Worm (Caenorhabditis elegans) whole organism, L4 larva: ENCODE measurements around the gene str-206.

Source experiments
- F49E8.2 ChIP-seq: sonication (generic microtip); optimal IDR thresholded peaks from 2 replicates; lab custom pipeline; 2016; ENCODE audit warnings: missing compliant biosample characterization, mild to moderate bottlenecking, missing genetic modification characterization, borderline replicate concordance
- R02D3.7 ChIP-seq: fragments of 150-350 bp; sonication (generic microtip); optimal IDR thresholded peaks from 3 replicates; lab custom pipeline; 2014; ENCODE audit warnings: missing biosample characterization, missing genetic modification characterization
- T20F7.1 ChIP-seq: fragments of 200-800 bp; sonication (Bioruptor generic); optimal IDR thresholded peaks from 2 replicates; lab custom pipeline; 2018; ENCODE audit warnings: mild to moderate bottlenecking, missing genetic modification characterization, missing compliant biosample characterization
- Y48G9A.11 ChIP-seq: fragments of 200-800 bp; sonication (Bioruptor generic); IDR thresholded peaks from 2 replicates; pipeline ENCODE4 v1.3.6; 2022; ENCODE audit warnings: missing genetic modification reagents, missing genetic modification characterization, missing compliant biosample characterization
- ZK337.2 ChIP-seq: fragments of 200-800 bp; sonication (Bioruptor generic); IDR thresholded peaks from 2 replicates; pipeline ENCODE4 v1.3.6; 2022; ENCODE audit warnings: missing genetic modification reagents, missing genetic modification characterization, missing compliant biosample characterization
- ZK546.5 ChIP-seq, 2 experiments: sonication (generic microtip); optimal IDR thresholded peaks; 2 replicates each; lab custom pipeline; 2017; ENCODE audit warnings: missing biosample characterization in 2 of 2, missing genetic modification characterization in 2 of 2
- ceh-20 ChIP-seq: fragments of 200-800 bp; sonication (Bioruptor generic); IDR thresholded peaks from 2 replicates; pipeline ENCODE4 v1.3.6; 2022; ENCODE audit warnings: missing genetic modification reagents, missing genetic modification characterization, missing compliant biosample characterization
- ctbp-1 ChIP-seq: fragments of 200-800 bp; sonication (Bioruptor generic); IDR thresholded peaks from 2 replicates; pipeline ENCODE4 v1.3.6; 2022; ENCODE audit warnings: missing genetic modification reagents, missing genetic modification characterization, missing compliant biosample characterization
- dmd-6 ChIP-seq: fragments of 200-800 bp; sonication (Bioruptor generic); IDR thresholded peaks from 2 replicates; pipeline ENCODE4 v1.3.6; 2022; ENCODE audit warnings: missing genetic modification reagents, missing genetic modification characterization, missing compliant biosample characterization
- dmd-9 ChIP-seq: fragments of 200-800 bp; sonication (Bioruptor generic); IDR thresholded peaks from 2 replicates; pipeline ENCODE4 v1.3.6; 2022; ENCODE audit warnings: missing genetic modification reagents, missing genetic modification characterization, missing compliant biosample characterization
- duxl-1 ChIP-seq: sonication (generic microtip); optimal IDR thresholded peaks from 2 replicates; lab custom pipeline; 2016; ENCODE audit warnings: mild to moderate bottlenecking, missing genetic modification characterization, moderate library complexity, missing compliant biosample characterization; ENCODE audit not compliant: poor library complexity
- dve-1 ChIP-seq: sonication (generic microtip); optimal IDR thresholded peaks from 2 replicates; lab custom pipeline; 2017; ENCODE audit warnings: antibody characterized with exemption, mild to moderate bottlenecking, missing genetic modification characterization, missing compliant biosample characterization; ENCODE audit not compliant: insufficient read depth
- egl-43 ChIP-seq: fragments of 200-800 bp; sonication (Bioruptor generic); IDR thresholded peaks from 2 replicates; pipeline ENCODE4 v1.3.6; 2022; ENCODE audit warnings: missing genetic modification reagents, missing genetic modification characterization, missing compliant biosample characterization
- fkh-10 ChIP-seq: fragments of 150-350 bp; optimal IDR thresholded peaks from 2 replicates; lab custom pipeline; 2014; ENCODE audit warnings: missing biosample characterization, missing genetic modification reagents, missing genetic modification characterization
- fos-1 ChIP-seq: fragments of 150-350 bp; optimal IDR thresholded peaks from 2 replicates; lab custom pipeline; 2014; ENCODE audit warnings: missing biosample characterization, missing genetic modification characterization
- hif-1 ChIP-seq, 2 experiments: sonication (generic microtip); optimal IDR thresholded peaks; 2 replicates each; lab custom pipeline; 2016 to 2017; ENCODE audit warnings: missing compliant biosample characterization in 2 of 2, missing genetic modification characterization in 2 of 2, missing genetic modification reagents in 2 of 2, missing genotype in 2 of 2, mild to moderate bottlenecking in 1 of 2
- hlh-11 ChIP-seq: fragments of 200-800 bp; sonication (Bioruptor generic); optimal IDR thresholded peaks from 2 replicates; lab custom pipeline; 2018; ENCODE audit warnings: mild to moderate bottlenecking, missing genetic modification characterization, missing compliant biosample characterization
- hlh-30 ChIP-seq: sonication (generic microtip); optimal IDR thresholded peaks from 2 replicates; lab custom pipeline; 2017; ENCODE audit warnings: antibody characterized with exemption, mild to moderate bottlenecking, missing genetic modification characterization, missing compliant biosample characterization; ENCODE audit not compliant: insufficient read depth
- hmg-1.1 ChIP-seq: fragments of 200-800 bp; sonication (Bioruptor generic); IDR thresholded peaks from 2 replicates; pipeline ENCODE4 v1.3.6; 2022; ENCODE audit warnings: missing genetic modification reagents, missing genetic modification characterization, missing compliant biosample characterization
- lin-13 ChIP-seq: fragments of 150-350 bp; optimal IDR thresholded peaks from 2 replicates; lab custom pipeline; 2014; ENCODE audit warnings: missing biosample characterization, missing genetic modification reagents, missing genetic modification characterization
- lsy-2 ChIP-seq, 2 experiments: fragments of 150-350 bp in 1 of 2; sonication (generic microtip) in 1 of 2; optimal IDR thresholded peaks; 2 replicates each; lab custom pipeline; 2014 to 2017; ENCODE audit warnings: missing biosample characterization in 2 of 2, missing genetic modification characterization in 2 of 2
- madf-9 ChIP-seq: fragments of 200-800 bp; sonication (Bioruptor generic); conservative IDR thresholded peaks from 2 replicates; pipeline ENCODE4 v1.3.6; 2022; ENCODE audit warnings: missing genetic modification reagents, missing genetic modification characterization, missing compliant biosample characterization
- mdl-1 ChIP-seq, 2 experiments: fragments of 150-350 bp in 1 of 2; sonication (generic microtip) in 1 of 2; optimal IDR thresholded peaks; 2 replicates each; lab custom pipeline; 2014 to 2017; ENCODE audit warnings: missing biosample characterization in 2 of 2, missing genetic modification characterization in 2 of 2
- mdt-29 ChIP-seq: fragments of 200-800 bp; sonication (Bioruptor generic); IDR thresholded peaks from 2 replicates; pipeline ENCODE4 v1.3.6; 2022; ENCODE audit warnings: missing genetic modification reagents, missing genetic modification characterization, missing compliant biosample characterization
- nhr-10 ChIP-seq: fragments of 150-350 bp; optimal IDR thresholded peaks from 2 replicates; lab custom pipeline; 2014; ENCODE audit warnings: missing biosample characterization, missing genetic modification characterization
- nhr-102 ChIP-seq: sonication (generic microtip); optimal IDR thresholded peaks from 2 replicates; lab custom pipeline; 2016; ENCODE audit warnings: mild to moderate bottlenecking, missing genetic modification characterization, moderate library complexity, missing compliant biosample characterization
- nhr-11 ChIP-seq: fragments of 150-350 bp; optimal IDR thresholded peaks from 2 replicates; lab custom pipeline; 2014; ENCODE audit warnings: missing biosample characterization, missing genetic modification characterization
- nhr-28 ChIP-seq: fragments of 150-350 bp; optimal IDR thresholded peaks from 2 replicates; lab custom pipeline; 2014; ENCODE audit warnings: missing biosample characterization, missing genetic modification characterization
- nhr-48 ChIP-seq: sonication (generic microtip); optimal IDR thresholded peaks from 2 replicates; lab custom pipeline; 2016; ENCODE audit warnings: mild to moderate bottlenecking, missing genetic modification characterization, missing compliant biosample characterization
- nhr-6 ChIP-seq: fragments of 150-350 bp; optimal IDR thresholded peaks from 2 replicates; lab custom pipeline; 2014; ENCODE audit warnings: missing biosample characterization, missing genetic modification characterization
- nhr-76 ChIP-seq: fragments of 150-350 bp; optimal IDR thresholded peaks from 2 replicates; lab custom pipeline; 2014; ENCODE audit warnings: missing biosample characterization, missing genetic modification characterization
- nhr-77 ChIP-seq: fragments of 150-350 bp; optimal IDR thresholded peaks from 2 replicates; lab custom pipeline; 2014; ENCODE audit warnings: missing biosample characterization, missing genetic modification characterization
- pha-4 ChIP-seq, 2 experiments: fragments of 150-350 bp in 1 of 2; fragments of 200-800 bp in 1 of 2; sonication (Bioruptor generic) in 1 of 2; IDR thresholded peaks in 1 of 2; optimal IDR thresholded peaks in 1 of 2; 2 replicates each; pipeline versions ENCODE4 v1.3.6 to Lab custom; 2014 to 2022; ENCODE audit warnings: missing genetic modification characterization in 2 of 2, missing genetic modification reagents in 2 of 2, missing biosample characterization in 1 of 2, missing compliant biosample characterization in 1 of 2
- rbr-2 ChIP-seq: sonication (generic microtip); optimal IDR thresholded peaks from 2 replicates; lab custom pipeline; 2016; ENCODE audit warnings: missing genotype, missing genetic modification characterization, missing compliant biosample characterization
- saeg-2 ChIP-seq: fragments of 200-800 bp; sonication (Bioruptor generic); IDR thresholded peaks from 2 replicates; pipeline ENCODE4 v1.3.6; 2022; ENCODE audit warnings: missing genetic modification reagents, missing genetic modification characterization, missing compliant biosample characterization
- skn-1 ChIP-seq: fragments of 150-350 bp; optimal IDR thresholded peaks from 2 replicates; lab custom pipeline; 2014; ENCODE audit warnings: missing biosample characterization, missing genetic modification characterization
- spr-3 ChIP-seq: fragments of 200-800 bp; sonication (Bioruptor generic); optimal IDR thresholded peaks from 2 replicates; lab custom pipeline; 2018; ENCODE audit warnings: mild to moderate bottlenecking, missing genetic modification characterization, missing compliant biosample characterization
- tra-1 ChIP-seq: fragments of 200-800 bp; sonication (Bioruptor generic); IDR thresholded peaks from 2 replicates; pipeline ENCODE4 v1.3.6; 2022; ENCODE audit warnings: missing genetic modification reagents, missing genetic modification characterization, missing compliant biosample characterization
- unc-62 ChIP-seq, 3 experiments: fragments of 150-350 bp in 1 of 3; sonication (generic microtip); optimal IDR thresholded peaks in 2 of 3; peaks in 1 of 3; 1 replicate in 1 of 3; 2 replicates in 2 of 3; lab custom pipeline; 2014 to 2017; ENCODE audit warnings: missing biosample characterization in 3 of 3, missing genetic modification characterization in 3 of 3, missing genetic modification reagents in 3 of 3, missing genotype in 1 of 3
- zfp-2 ChIP-seq: sonication (generic microtip); optimal IDR thresholded peaks from 2 replicates; lab custom pipeline; 2016; ENCODE audit warnings: mild to moderate bottlenecking, missing genetic modification characterization, missing compliant biosample characterization
- zip-2 ChIP-seq: fragments of 150-350 bp; optimal IDR thresholded peaks from 2 replicates; lab custom pipeline; 2014; ENCODE audit warnings: missing biosample characterization, missing genetic modification characterization
- ztf-7 ChIP-seq: fragments of 150-350 bp; optimal IDR thresholded peaks from 2 replicates; lab custom pipeline; 2014; ENCODE audit warnings: missing biosample characterization, missing genetic modification characterization

str-206 gene

DNA sequence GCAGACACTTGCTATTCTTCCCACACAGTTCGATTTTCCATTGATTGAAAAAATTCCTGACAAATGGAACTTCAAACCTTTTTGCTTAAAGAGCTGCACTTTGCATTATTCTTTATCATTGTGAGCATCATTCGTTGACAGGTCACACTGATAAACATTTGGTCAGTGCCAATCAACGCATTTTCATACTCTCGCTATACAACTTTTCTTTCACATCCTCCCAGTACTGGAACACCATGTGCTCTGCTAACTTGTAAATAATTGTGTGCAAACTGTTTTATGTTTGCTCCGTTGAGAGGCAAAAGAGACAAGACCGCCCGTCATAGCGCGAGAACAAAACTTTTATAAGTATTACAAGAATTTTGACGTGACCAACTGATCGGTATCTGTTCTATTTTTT is 6.4 kb upstream of the str-206 start (continued):
- no peak for TF ChIP-seq nhr-11 (tag; lab: Kevin White, UChicago)

ce11 chrV:6212566-6212965 is 5.4 kb upstream of the str-206 start:
- TF ChIP-seq hlh-30 (peak; percentile 29), F49E8.2 (tag; lab: Kevin White, UChicago) (no peak), ZK337.2 (GFP tag; lab: Robert Waterston, UW) (no peak), unc-62 (GFP tag; optimal IDR thresholded peaks at IDR 0.05 in 1 of 2; lab: Kevin White, UChicago) (peak in 1 of 2 experiments; percentile 95), unc-62 (tag; optimal IDR thresholded peaks at IDR 0.05; lab: Kevin White, UChicago) (no peak), ctbp-1 (GFP tag; lab: Robert Waterston, UW) (no peak)

DNA sequence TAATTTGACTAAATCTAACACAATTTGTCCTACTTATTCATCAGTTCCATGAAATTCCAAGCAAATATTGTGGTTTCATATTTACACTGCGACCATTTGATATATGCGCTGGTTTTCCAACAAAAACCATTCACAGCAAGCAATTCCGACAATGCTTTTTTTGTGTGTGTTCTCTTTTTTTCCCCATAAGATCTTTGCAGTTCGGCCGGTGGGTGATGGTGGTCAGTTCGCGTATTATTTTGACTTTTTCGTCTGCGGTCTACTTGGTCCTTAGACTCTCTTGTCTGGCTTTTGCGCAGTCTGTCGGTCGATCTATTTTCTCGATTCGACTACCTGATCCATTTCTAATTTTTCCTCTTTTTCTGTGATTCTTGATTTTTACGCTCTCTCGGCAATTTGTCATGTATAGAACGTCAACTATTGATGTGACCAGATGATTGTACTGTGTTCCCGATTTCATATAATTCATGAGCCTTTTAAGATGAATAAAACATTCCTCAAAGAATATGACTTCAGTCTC is 4.7 kb upstream of the str-206 start:
- TF ChIP-seq nhr-6 (tag; lab: Kevin White, UChicago): no peak
- no peak for TF ChIP-seq nhr-48 (tag; lab: Kevin White, UChicago)
- TF ChIP-seq nhr-28 (tag; lab: Kevin White, UChicago): peak; percentile 53
- TF ChIP-seq zfp-2 (tag; lab: Kevin White, UChicago): no peak
- TF ChIP-seq mdl-1 (tag; optimal IDR thresholded peaks at IDR 0.05; lab: Kevin White, UChicago): peak in 1 of 2 experiments; percentile 43
- no peak for TF ChIP-seq fkh-10 (GFP tag; lab: Kevin White, UChicago)
- TF ChIP-seq zip-2: no peak
- TF ChIP-seq R02D3.7: no peak
- TF ChIP-seq ceh-20: no peak
- TF ChIP-seq hmg-1.1 (GFP tag; lab: Robert Waterston, UW): no peak
- TF ChIP-seq T20F7.1: no peak
- TF ChIP-seq dmd-9 (GFP tag; lab: Robert Waterston, UW): no peak
- TF ChIP-seq unc-62 (GFP tag; optimal IDR thresholded peaks at IDR 0.05 in 1 of 2; lab: Kevin White, UChicago): peak in 1 of 2 experiments; percentile 94
- TF ChIP-seq unc-62 (tag; optimal IDR thresholded peaks at IDR 0.05; lab: Kevin White, UChicago): no peak
- TF ChIP-seq mdt-29 (GFP tag; lab: Robert Waterston, UW): no peak
- no peak for TF ChIP-seq duxl-1
- no peak for TF ChIP-seq madf-9
- TF ChIP-seq pha-4 (GFP tag; IDR thresholded peaks at IDR 0.05; lab: Robert Waterston, UW): no peak
- no peak for TF ChIP-seq pha-4 (tag; optimal IDR thresholded peaks at IDR 0.05; lab: Kevin White, UChicago)
- no peak for TF ChIP-seq saeg-2 (GFP tag; lab: Robert Waterston, UW)
- no peak for TF ChIP-seq spr-3 (GFP tag; lab: Kevin White, UChicago)
- no peak for TF ChIP-seq Y48G9A.11 (GFP tag; lab: Robert Waterston, UW)
- TF ChIP-seq ZK546.5 (tag; optimal IDR thresholded peaks at IDR 0.05; lab: Kevin White, UChicago): no peak
- peak in 1 of 2 experiments; percentile 6 for TF ChIP-seq lsy-2 (tag; optimal IDR thresholded peaks at IDR 0.05; lab: Kevin White, UChicago)
- no peak for TF ChIP-seq nhr-76 (tag; lab: Kevin White, UChicago)
- no peak for TF ChIP-seq skn-1
- no peak for TF ChIP-seq nhr-10 (tag; lab: Kevin White, UChicago)
- no peak for TF ChIP-seq ctbp-1 (GFP tag; lab: Robert Waterston, UW)
- TF ChIP-seq, all 104 proteins: peak for 4

DNA sequence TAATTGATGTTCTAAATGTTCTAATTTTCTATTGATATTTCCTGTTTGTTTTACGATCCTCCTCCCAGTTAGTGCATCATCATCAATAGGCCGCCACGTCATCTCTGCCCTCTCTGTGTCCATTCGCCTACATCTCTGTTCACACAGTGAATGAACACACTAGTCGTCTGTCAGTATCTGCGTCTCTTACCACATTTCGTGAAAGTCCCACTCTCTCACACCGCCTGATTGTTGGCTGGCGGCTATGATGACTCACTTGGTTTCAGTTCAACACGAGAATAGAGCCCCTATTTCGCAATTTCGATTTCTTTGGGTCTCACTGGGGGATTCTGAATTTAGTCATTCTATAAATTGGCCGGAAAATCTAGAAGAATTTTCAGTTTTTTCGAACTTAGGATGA is 4.1 kb upstream of the str-206 start:
- TF ChIP-seq saeg-2 (GFP tag; lab: Robert Waterston, UW): no peak
- TF ChIP-seq skn-1: no peak
- peak; percentile 26 for TF ChIP-seq nhr-48 (tag; lab: Kevin White, UChicago)
- TF ChIP-seq nhr-11 (tag; lab: Kevin White, UChicago): peak; percentile 13
- peak in 1 of 2 experiments; percentile 41 for TF ChIP-seq hif-1 (tag; optimal IDR thresholded peaks at IDR 0.05; lab: Kevin White, UChicago)
- TF ChIP-seq dmd-6 (GFP tag; lab: Robert Waterston, UW): peak; percentile 33
- peak; percentile 76 for TF ChIP-seq dve-1 (tag; lab: Kevin White, UChicago)
- no peak for TF ChIP-seq lin-13 (GFP tag; lab: Kevin White, UChicago)
- TF ChIP-seq pha-4 (GFP tag; IDR thresholded peaks at IDR 0.05; lab: Robert Waterston, UW): no peak
- TF ChIP-seq pha-4 (tag; optimal IDR thresholded peaks at IDR 0.05; lab: Kevin White, UChicago): peak; percentile 86
- TF ChIP-seq tra-1 (GFP tag; lab: Robert Waterston, UW): no peak
- no peak for TF ChIP-seq ZK337.2 (GFP tag; lab: Robert Waterston, UW)
- TF ChIP-seq nhr-77: peak; percentile 54
- TF ChIP-seq mdl-1 (tag; optimal IDR thresholded peaks at IDR 0.05; lab: Kevin White, UChicago): peak; percentile 79 to 81
- 0 out of 2 replicates have a peak, but pooled peaks have one; percentile 10 for TF ChIP-seq egl-43 (GFP tag; lab: Robert Waterston, UW)
- TF ChIP-seq ceh-20: 0 out of 2 replicates have a peak, but pooled peaks have one; percentile 28
- no peak for TF ChIP-seq nhr-102 (tag; lab: Kevin White, UChicago)
- TF ChIP-seq hlh-11 (tag; lab: Kevin White, UChicago): peak; percentile 80
- peak; percentile 35 for TF ChIP-seq ztf-7 (tag; lab: Kevin White, UChicago)
- peak; percentile 56 for TF ChIP-seq rbr-2 (tag; lab: Kevin White, UChicago)
- peak; percentile 4 for TF ChIP-seq fos-1 (tag; lab: Kevin White, UChicago)
- peak in 1 of 2 experiments; percentile 100 for TF ChIP-seq unc-62 (GFP tag; optimal IDR thresholded peaks at IDR 0.05 in 1 of 2; lab: Kevin White, UChicago)
- no peak for TF ChIP-seq unc-62 (tag; optimal IDR thresholded peaks at IDR 0.05; lab: Kevin White, UChicago)
